Worm (Caenorhabditis elegans): ENCODE measurements around the gene lpd-9.

Gene lpd-9

DNA sequence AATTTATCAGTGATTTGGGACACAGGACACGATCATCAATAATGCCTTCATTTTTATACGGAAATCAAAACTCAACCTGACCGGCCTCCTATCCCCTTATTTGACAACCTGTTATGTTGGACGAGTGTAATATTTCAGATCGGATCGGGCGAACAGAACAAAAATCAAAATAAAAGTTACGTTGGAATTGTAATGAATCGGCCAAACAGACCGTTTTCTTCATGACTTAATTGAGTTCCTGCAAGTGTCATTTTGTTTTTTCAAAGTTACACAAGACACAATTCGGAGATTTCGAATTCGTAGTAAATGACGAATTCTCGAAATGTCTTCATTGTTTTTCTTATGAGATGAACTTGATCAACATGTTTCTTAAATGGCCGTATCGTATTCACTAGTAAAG, 23.9 kb upstream of the lpd-9 start, which contains the start of gene F32G8.3:
TSS of gene F32G8.3 (minus strand) at position 101 of the 400 bp plus-strand sequence.
- TF ChIP-seq ceh-82 (tag; optimal IDR thresholded peaks at IDR 0.05) (no peak), unc-39 (tag; optimal IDR thresholded peaks at IDR 0.05) (no peak), nhr-77 (tag; optimal IDR thresholded peaks at IDR 0.05) (no peak), nhr-12 (tag; optimal IDR thresholded peaks at IDR 0.05) (no peak), C34F6.9 (tag; optimal IDR thresholded peaks at IDR 0.05) (no peak), mbf-1 (tag; optimal IDR thresholded peaks at IDR 0.05) (no peak), sma-3 (GFP tag; optimal IDR thresholded peaks at IDR 0.05) (no peak), nhr-25 (tag; optimal IDR thresholded peaks at IDR 0.05) (no peak), fos-1 (tag; optimal IDR thresholded peaks at IDR 0.05) (no peak), lin-39 (tag; optimal IDR thresholded peaks at IDR 0.05) (no peak), ceh-16 (tag; optimal IDR thresholded peaks at IDR 0.05) (no peak)

DNA sequence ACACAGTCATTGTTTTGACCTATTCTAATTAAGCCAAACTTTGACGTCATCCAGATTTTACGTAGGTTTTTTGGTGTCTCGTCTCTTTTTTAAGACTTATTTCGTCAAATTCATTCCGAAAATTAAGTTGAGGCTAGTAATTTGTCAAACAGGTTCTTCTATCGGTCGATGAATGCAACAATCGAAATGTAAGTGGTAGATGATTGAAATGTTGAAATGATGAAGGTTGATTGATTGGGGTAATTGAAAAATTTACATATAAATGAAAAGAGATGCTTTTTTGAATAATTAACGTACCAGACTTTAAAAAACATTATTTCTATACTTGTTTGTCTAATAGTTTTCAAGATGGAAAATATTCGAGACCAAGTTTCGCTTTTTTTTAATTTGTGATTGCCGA, 22.7 kb upstream of the lpd-9 start:
- TF ChIP-seq zag-1 (tag; optimal IDR thresholded peaks at IDR 0.05) (no peak), sma-3 (GFP tag; optimal IDR thresholded peaks at IDR 0.05) (peak; percentile 54)

DNA sequence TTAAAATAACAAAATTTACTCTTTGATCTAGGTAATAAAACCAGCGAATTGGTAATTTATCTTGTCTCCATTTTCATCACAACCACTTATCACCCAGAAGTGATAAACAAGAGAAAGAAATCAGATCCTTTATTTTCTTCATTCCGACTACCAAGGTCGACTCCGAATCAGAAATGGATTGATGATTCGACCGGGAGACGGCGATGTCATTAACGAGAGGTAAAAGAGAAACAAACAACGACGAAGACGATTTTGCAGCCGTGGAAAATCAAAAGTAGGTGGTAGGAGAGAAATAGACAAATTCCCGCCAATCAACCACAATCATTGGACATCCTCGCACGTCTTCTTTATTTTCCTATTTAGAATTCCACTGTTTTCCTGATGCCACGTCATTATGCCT, 22.0 kb upstream of the lpd-9 start:
- TF ChIP-seq nhr-10 (tag; optimal IDR thresholded peaks at IDR 0.05) (no peak), nhr-21 (tag; optimal IDR thresholded peaks at IDR 0.05) (peak; percentile 24), sma-3 (GFP tag; optimal IDR thresholded peaks at IDR 0.05) (peak; percentile 63), sma-9 (GFP tag; optimal IDR thresholded peaks at IDR 0.05) (peak; percentile 43), sma-9 (tag; optimal IDR thresholded peaks at IDR 0.05) (no peak), lsy-2 (tag; optimal IDR thresholded peaks at IDR 0.05) (no peak), fos-1 (tag; optimal IDR thresholded peaks at IDR 0.05) (peak; percentile 7), crh-2 (tag; optimal IDR thresholded peaks at IDR 0.05) (peak; percentile 1), nhr-11 (tag; optimal IDR thresholded peaks at IDR 0.05) (no peak), nhr-23 (tag; optimal IDR thresholded peaks at IDR 0.05) (no peak), alr-1 (tag; optimal IDR thresholded peaks at IDR 0.05) (no peak), blmp-1 (tag; optimal IDR thresholded peaks at IDR 0.05; ENCODE audit: insufficient read depth) (peak; percentile 3), unc-55 (GFP tag; optimal IDR thresholded peaks at IDR 0.05) (no peak)

DNA sequence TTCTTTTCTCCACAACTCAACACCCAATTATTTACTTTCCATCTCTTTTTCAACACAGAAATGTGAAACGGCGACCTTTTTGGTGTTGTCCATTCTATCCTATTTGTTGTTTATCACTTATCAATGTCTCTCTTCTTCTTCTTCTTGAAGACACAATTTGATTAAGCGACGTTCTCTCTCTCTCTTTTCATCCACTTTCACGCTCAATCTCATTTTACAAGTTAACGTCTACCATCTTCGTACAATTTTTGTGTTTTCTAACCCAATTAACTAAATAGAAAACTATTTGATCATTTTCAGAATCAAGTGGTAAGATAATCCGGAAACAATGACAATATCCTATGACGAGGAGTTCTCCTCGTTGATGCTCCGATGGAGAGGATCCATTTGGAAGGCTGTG, 21.4 kb upstream of the lpd-9 start, which contains the start of gene best-14:
TSS of gene best-14 (plus strand) at position 301 of the 400 bp plus-strand sequence.
- TF ChIP-seq mdl-1 (tag; optimal IDR thresholded peaks at IDR 0.05) (no peak), sma-9 (GFP tag; optimal IDR thresholded peaks at IDR 0.05) (no peak), sma-9 (tag; optimal IDR thresholded peaks at IDR 0.05) (no peak), elt-1 (tag; optimal IDR thresholded peaks at IDR 0.05) (no peak), unc-55 (GFP tag; optimal IDR thresholded peaks at IDR 0.05) (no peak), elt-3 (tag; optimal IDR thresholded peaks at IDR 0.05) (no peak), crh-2 (tag; optimal IDR thresholded peaks at IDR 0.05) (no peak), C34F6.9 (tag; optimal IDR thresholded peaks at IDR 0.05) (no peak), nhr-237 (tag; optimal IDR thresholded peaks at IDR 0.05) (no peak), dmd-4 (tag; optimal IDR thresholded peaks at IDR 0.05) (no peak), ceh-16 (tag; optimal IDR thresholded peaks at IDR 0.05) (no peak), peb-1 (tag; optimal IDR thresholded peaks at IDR 0.05) (no peak), nhr-6 (tag; optimal IDR thresholded peaks at IDR 0.05) (no peak), ztf-1 (GFP tag; conservative IDR thresholded peaks at IDR 0.05) (no peak), gmeb-1 (tag; optimal IDR thresholded peaks at IDR 0.05) (no peak), skn-1 (tag; optimal IDR thresholded peaks at IDR 0.05) (no peak), unc-39 (tag; optimal IDR thresholded peaks at IDR 0.05) (no peak)

DNA sequence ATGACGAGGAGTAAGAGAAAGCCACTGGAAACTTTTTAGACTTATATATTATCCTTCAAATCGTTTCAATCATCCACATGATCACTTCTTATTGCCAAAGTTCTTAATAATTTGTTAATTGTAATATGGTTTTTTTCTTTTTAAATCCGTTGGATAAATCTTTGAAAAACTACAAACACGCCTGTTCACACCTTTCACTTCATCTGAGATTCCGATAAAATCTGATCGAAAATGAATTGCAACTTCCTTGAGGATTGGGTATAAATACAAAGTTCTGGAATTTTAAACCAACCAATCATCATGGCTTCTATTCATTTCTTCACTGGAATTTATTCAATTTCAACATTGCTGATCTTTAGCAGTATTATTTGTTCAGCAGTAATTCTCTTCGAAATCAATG, 18.5 kb upstream of the lpd-9 start, which contains the start of gene col-152:
TSS of gene col-152 (plus strand) at position 301 of the 400 bp plus-strand sequence.
- TF ChIP-seq egl-27 (tag; optimal IDR thresholded peaks at IDR 0.05), result no peak
- no peak for TF ChIP-seq mdl-1 (tag; optimal IDR thresholded peaks at IDR 0.05)
- TF ChIP-seq nhr-25 (tag; optimal IDR thresholded peaks at IDR 0.05), result no peak
- no peak for TF ChIP-seq ceh-82 (tag; optimal IDR thresholded peaks at IDR 0.05)
- TF ChIP-seq lin-11 (tag; optimal IDR thresholded peaks at IDR 0.05), result no peak
- no peak for TF ChIP-seq lin-39 (tag; optimal IDR thresholded peaks at IDR 0.05)
- no peak for TF ChIP-seq nhr-237 (tag; optimal IDR thresholded peaks at IDR 0.05)
- no peak for TF ChIP-seq gmeb-1 (tag; optimal IDR thresholded peaks at IDR 0.05)
- TF ChIP-seq aly-2 (tag; optimal IDR thresholded peaks at IDR 0.05), result no peak
- TF ChIP-seq unc-39 (tag; optimal IDR thresholded peaks at IDR 0.05), result no peak
- TF ChIP-seq sem-4 (tag; optimal IDR thresholded peaks at IDR 0.05), result no peak
- TF ChIP-seq R02D3.7 (tag; optimal IDR thresholded peaks at IDR 0.05), result no peak
- no peak for TF ChIP-seq Y55F3AM.14 (GFP tag; optimal IDR thresholded peaks at IDR 0.05)

Data from whole organism, L2 larva.